Worm (Caenorhabditis elegans): ENCODE data around the gene sqt-3.

Gene sqt-3

ce11 chrV:12352445-12352844, at the start of gene sqt-3:
TSS of gene sqt-3 (plus strand) at chrV:12352745.
- TF ChIP-seq klf-2 (GFP tag; conservative IDR thresholded peaks at IDR 0.05): no peak
- TF ChIP-seq ztf-23 (GFP tag; IDR thresholded peaks at IDR 0.05): no peak
- TF ChIP-seq tab-1 (GFP tag; IDR thresholded peaks at IDR 0.05): no peak
- TF ChIP-seq cog-1 (tag; optimal IDR thresholded peaks at IDR 0.05): no peak
- no peak for TF ChIP-seq ref-1 (GFP tag; conservative IDR thresholded peaks at IDR 0.05)
- TF ChIP-seq ztf-29 (GFP tag; IDR thresholded peaks at IDR 0.05): no peak
- no peak for TF ChIP-seq T22C8.4 (GFP tag; IDR thresholded peaks at IDR 0.05)
- no peak for TF ChIP-seq flt-1 (GFP tag; IDR thresholded peaks at IDR 0.05)
- TF ChIP-seq med-1 (GFP tag; optimal IDR thresholded peaks at IDR 0.05; ENCODE audit: insufficient read depth): no peak

- peak; percentile 100 for TF ChIP-seq cog-1 (tag; optimal IDR thresholded peaks at IDR 0.05)
- peak; percentile 100 for TF ChIP-seq flt-1 (GFP tag; IDR thresholded peaks at IDR 0.05)
- peak; percentile 99 for TF ChIP-seq ztf-23 (GFP tag; IDR thresholded peaks at IDR 0.05)
- peak; percentile 100 for TF ChIP-seq ref-1 (GFP tag; conservative IDR thresholded peaks at IDR 0.05)
- peak; percentile 94 for TF ChIP-seq med-1 (GFP tag; optimal IDR thresholded peaks at IDR 0.05; ENCODE audit: insufficient read depth)
- peak; percentile 100 for TF ChIP-seq ztf-29 (GFP tag; IDR thresholded peaks at IDR 0.05)
- peak; percentile 100 for TF ChIP-seq tab-1 (GFP tag; IDR thresholded peaks at IDR 0.05)
- peak; percentile 100 for TF ChIP-seq klf-2 (GFP tag; conservative IDR thresholded peaks at IDR 0.05)
- peak; percentile 100 for TF ChIP-seq T22C8.4 (GFP tag; IDR thresholded peaks at IDR 0.05)
Observed at ce11 chrV:12303453-12304077, 49.0 kb upstream of the sqt-3 start.

- TF ChIP-seq ztf-29 (GFP tag; IDR thresholded peaks at IDR 0.05) (no peak), T22C8.4 (GFP tag; IDR thresholded peaks at IDR 0.05) (no peak), ref-1 (GFP tag; conservative IDR thresholded peaks at IDR 0.05) (no peak), med-1 (GFP tag; optimal IDR thresholded peaks at IDR 0.05; ENCODE audit: insufficient read depth) (no peak), flt-1 (GFP tag; IDR thresholded peaks at IDR 0.05) (no peak), cog-1 (tag; optimal IDR thresholded peaks at IDR 0.05) (no peak), ztf-23 (GFP tag; IDR thresholded peaks at IDR 0.05) (no peak), klf-2 (GFP tag; conservative IDR thresholded peaks at IDR 0.05) (no peak), tab-1 (GFP tag; IDR thresholded peaks at IDR 0.05) (no peak)
Observed at ce11 chrV:12305677-12306076, 46.9 kb upstream of the sqt-3 start.

- TF ChIP-seq ztf-23 (GFP tag; IDR thresholded peaks at IDR 0.05) (no peak), klf-2 (GFP tag; conservative IDR thresholded peaks at IDR 0.05) (no peak)
Observed at ce11 chrV:12307011-12307540, 45.5 kb upstream of the sqt-3 start, which contains the start of gene srg-45. TSS of gene srg-45 (plus strand) at chrV:12307490.

ce11 chrV:12310256-12310655, 42.3 kb upstream of the sqt-3 start, which contains the start of gene hpo-30:
TSS of gene hpo-30 (minus strand) at chrV:12310356.
- TF ChIP-seq ztf-23 (GFP tag; IDR thresholded peaks at IDR 0.05) (no peak), cog-1 (tag; optimal IDR thresholded peaks at IDR 0.05) (no peak), flt-1 (GFP tag; IDR thresholded peaks at IDR 0.05) (no peak), med-1 (GFP tag; optimal IDR thresholded peaks at IDR 0.05; ENCODE audit: insufficient read depth) (no peak), ztf-29 (GFP tag; IDR thresholded peaks at IDR 0.05) (no peak), klf-2 (GFP tag; conservative IDR thresholded peaks at IDR 0.05) (no peak), tab-1 (GFP tag; IDR thresholded peaks at IDR 0.05) (no peak), T22C8.4 (GFP tag; IDR thresholded peaks at IDR 0.05) (no peak)

- TF ChIP-seq klf-2 (GFP tag; conservative IDR thresholded peaks at IDR 0.05) (no peak), ztf-23 (GFP tag; IDR thresholded peaks at IDR 0.05) (no peak), T22C8.4 (GFP tag; IDR thresholded peaks at IDR 0.05) (no peak), tab-1 (GFP tag; IDR thresholded peaks at IDR 0.05) (no peak), cog-1 (tag; optimal IDR thresholded peaks at IDR 0.05) (no peak), ztf-29 (GFP tag; IDR thresholded peaks at IDR 0.05) (no peak), ref-1 (GFP tag; conservative IDR thresholded peaks at IDR 0.05) (no peak), flt-1 (GFP tag; IDR thresholded peaks at IDR 0.05) (no peak), med-1 (GFP tag; optimal IDR thresholded peaks at IDR 0.05; ENCODE audit: insufficient read depth) (no peak)
Observed at ce11 chrV:12314413-12314812, 38.1 kb upstream of the sqt-3 start.

ce11 chrV:12316076-12316475, 36.5 kb upstream of the sqt-3 start:
- TF ChIP-seq med-1 (GFP tag; optimal IDR thresholded peaks at IDR 0.05; ENCODE audit: insufficient read depth) (no peak), ztf-29 (GFP tag; IDR thresholded peaks at IDR 0.05) (no peak), ztf-23 (GFP tag; IDR thresholded peaks at IDR 0.05) (no peak), ref-1 (GFP tag; conservative IDR thresholded peaks at IDR 0.05) (no peak), klf-2 (GFP tag; conservative IDR thresholded peaks at IDR 0.05) (no peak), T22C8.4 (GFP tag; IDR thresholded peaks at IDR 0.05) (no peak), flt-1 (GFP tag; IDR thresholded peaks at IDR 0.05) (no peak)

ce11 chrV:12317080-12317479, 35.5 kb upstream of the sqt-3 start, which contains the start of gene R04F11.3:
TSS of gene R04F11.3 (minus strand) at chrV:12317180.
- TF ChIP-seq flt-1 (GFP tag; IDR thresholded peaks at IDR 0.05): no peak
- TF ChIP-seq cog-1 (tag; optimal IDR thresholded peaks at IDR 0.05): no peak
- no peak for TF ChIP-seq tab-1 (GFP tag; IDR thresholded peaks at IDR 0.05)
- TF ChIP-seq T22C8.4 (GFP tag; IDR thresholded peaks at IDR 0.05): no peak
- TF ChIP-seq ztf-29 (GFP tag; IDR thresholded peaks at IDR 0.05): no peak
- TF ChIP-seq med-1 (GFP tag; optimal IDR thresholded peaks at IDR 0.05; ENCODE audit: insufficient read depth): no peak
- no peak for TF ChIP-seq klf-2 (GFP tag; conservative IDR thresholded peaks at IDR 0.05)
- TF ChIP-seq ref-1 (GFP tag; conservative IDR thresholded peaks at IDR 0.05): no peak
- TF ChIP-seq ztf-23 (GFP tag; IDR thresholded peaks at IDR 0.05): no peak

ce11 chrV:12317894-12318553, 34.5 kb upstream of the sqt-3 start, which contains the start of the genes R04F11.5 and R04F11.2:
TSS of gene R04F11.5 (minus strand) at chrV:12318019.
TSS of gene R04F11.2 (plus strand) at chrV:12318381.
- TF ChIP-seq flt-1 (GFP tag; IDR thresholded peaks at IDR 0.05) (no peak), cog-1 (tag; optimal IDR thresholded peaks at IDR 0.05) (peak; percentile 9)

All from whole organism, midembryonic.